Fruit fly (Drosophila melanogaster): ENCODE results near the gene CG4325.

CG4325 gene

dm6 chrX:2036800-2037488, 6.7 kb downstream of the CG4325 start (continued):
- TF ChIP-seq Bteb2 (GFP tag; optimal IDR thresholded peaks at IDR 0.05), result no peak
- no peak for TF ChIP-seq CG7987 (GFP tag; optimal IDR thresholded peaks at IDR 0.05)
- no peak; the same call in 2 of the 3 replicates for TF ChIP-seq sr (GFP tag; IDR thresholded peaks at IDR 0.05)
- TF ChIP-seq CG6254 (GFP tag; optimal IDR thresholded peaks at IDR 0.05), result peak; percentile 86
- no peak for TF ChIP-seq CG18476 (GFP tag; optimal IDR thresholded peaks at IDR 0.05)
- TF ChIP-seq CG4282 (GFP tag; optimal IDR thresholded peaks at IDR 0.05), result no peak
- peak; percentile 32 for TF ChIP-seq jumu (GFP tag; optimal IDR thresholded peaks at IDR 0.05)
- TF ChIP-seq scrt (GFP tag; optimal IDR thresholded peaks at IDR 0.05), result no peak
- TF ChIP-seq Xbp1 (GFP tag; optimal IDR thresholded peaks at IDR 0.05), result no peak
- no peak for TF ChIP-seq CG12769 (tag; optimal IDR thresholded peaks at IDR 0.05)
- no peak for TF ChIP-seq Sry-δ (GFP tag; optimal IDR thresholded peaks at IDR 0.05)
- TF ChIP-seq Drgx (GFP tag; IDR thresholded peaks at IDR 0.05), result no peak
- no peak for TF ChIP-seq ato (GFP tag; IDR thresholded peaks at IDR 0.05; ENCODE audit: partially characterized antibody)
- TF ChIP-seq Max (GFP tag; optimal IDR thresholded peaks at IDR 0.05), result no peak
- no peak for TF ChIP-seq Sry-β (GFP tag; optimal IDR thresholded peaks at IDR 0.05)
- no peak for TF ChIP-seq Dek (tag; optimal IDR thresholded peaks at IDR 0.05)
- TF ChIP-seq mld (GFP tag; IDR thresholded peaks at IDR 0.05; ENCODE audit: partially characterized antibody), result no peak
- no peak for TF ChIP-seq Myb (GFP tag; optimal IDR thresholded peaks at IDR 0.05)
- peak; percentile 44 for TF ChIP-seq gem (tag; optimal IDR thresholded peaks at IDR 0.05)
- TF ChIP-seq dati (GFP tag; IDR thresholded peaks at IDR 0.05), result no peak
- TF ChIP-seq CG17186 (GFP tag; optimal IDR thresholded peaks at IDR 0.05), result no peak
- TF ChIP-seq CG31224 (GFP tag; IDR thresholded peaks at IDR 0.05), result 0 out of 2 replicates have a peak, but pooled peaks have one; percentile 4
- no peak for TF ChIP-seq dan (GFP tag; IDR thresholded peaks at IDR 0.05)
- peak; percentile 3 for TF ChIP-seq NfI (GFP tag; optimal IDR thresholded peaks at IDR 0.05)
- no peak for TF ChIP-seq sc (optimal IDR thresholded peaks at IDR 0.05)
- no peak for TF ChIP-seq sc (GFP tag; optimal IDR thresholded peaks at IDR 0.05)
- no peak for TF ChIP-seq toy (GFP tag; IDR thresholded peaks at IDR 0.05)
- TF ChIP-seq CG10462 (GFP tag; optimal IDR thresholded peaks at IDR 0.05), result no peak
- no peak for TF ChIP-seq Lhr (GFP tag; optimal IDR thresholded peaks at IDR 0.05)
- no peak for TF ChIP-seq Ravus (GFP tag; IDR thresholded peaks at IDR 0.05)
- TF ChIP-seq pnt (GFP tag; optimal IDR thresholded peaks at IDR 0.05), result peak; percentile 31
- TF ChIP-seq wek (GFP tag; optimal IDR thresholded peaks at IDR 0.05), result no peak
- no peak for TF ChIP-seq usp (GFP tag; optimal IDR thresholded peaks at IDR 0.05)
- TF ChIP-seq inv (GFP tag; IDR thresholded peaks at IDR 0.05; ENCODE audit: partially characterized antibody), result no peak
- TF ChIP-seq phol (tag; optimal IDR thresholded peaks at IDR 0.05), result peak; percentile 39
- no peak for TF ChIP-seq Lpt (GFP tag; optimal IDR thresholded peaks at IDR 0.05)
- TF ChIP-seq CG8290 (GFP tag; optimal IDR thresholded peaks at IDR 0.05), result no peak
- TF ChIP-seq CG8290 (tag; optimal IDR thresholded peaks at IDR 0.05), result no peak
- TF ChIP-seq CG6654 (GFP tag; optimal IDR thresholded peaks at IDR 0.05), result no peak
- no peak for TF ChIP-seq CG7786 (GFP tag; optimal IDR thresholded peaks at IDR 0.05)
- TF ChIP-seq tx (GFP tag; optimal IDR thresholded peaks at IDR 0.05), result no peak
- TF ChIP-seq Taf1 (GFP tag; IDR thresholded peaks at IDR 0.05), result no peak
- TF ChIP-seq CG30431 (GFP tag; optimal IDR thresholded peaks at IDR 0.05), result peak; percentile 19
- TF ChIP-seq CG7745 (tag; optimal IDR thresholded peaks at IDR 0.05), result no peak
- no peak for TF ChIP-seq Fer3 (tag; optimal IDR thresholded peaks at IDR 0.05)
- TF ChIP-seq Pdp1 (GFP tag; optimal IDR thresholded peaks at IDR 0.05), result no peak
- no peak for TF ChIP-seq al (GFP tag; IDR thresholded peaks at IDR 0.05)
- no peak for TF ChIP-seq E2f1 (GFP tag; IDR thresholded peaks at IDR 0.05)
- TF ChIP-seq CG8388 (GFP tag; optimal IDR thresholded peaks at IDR 0.05), result peak; percentile 14
- TF ChIP-seq CG11085 (GFP tag; IDR thresholded peaks at IDR 0.05), result no peak
- TF ChIP-seq gce (GFP tag; IDR thresholded peaks at IDR 0.05), result no peak
